Fruit fly (Drosophila melanogaster) whole organism: ENCODE results near the gene CG6511.

ENCODE experiments used
- CG8478 ChIP-seq: fragments of >200 bp; optimal IDR thresholded peaks from 2 replicates; lab custom pipeline; 2018; ENCODE audit warnings: inconsistent platforms
- Dll ChIP-seq: fragments of >200 bp; optimal IDR thresholded peaks from 2 replicates; lab custom pipeline; 2017
- EcR ChIP-seq, 2 experiments: fragments of >200 bp; optimal IDR thresholded peaks; 2 replicates each; lab custom pipeline; 2017; ENCODE audit warnings: missing biosample characterization in 2 of 2, missing genetic modification characterization in 2 of 2, missing genetic modification reagents in 2 of 2
- pan ChIP-seq: fragments of >200 bp; optimal IDR thresholded peaks from 2 replicates; lab custom pipeline; 2017
- psq ChIP-seq: fragments of >200 bp; optimal IDR thresholded peaks from 2 replicates; lab custom pipeline; 2017
- usp ChIP-seq: fragments of >200 bp; optimal IDR thresholded peaks from 2 replicates; lab custom pipeline; 2017; ENCODE audit warnings: missing biosample characterization, missing genetic modification characterization, mixed read lengths

The CG6511 gene

DNA sequence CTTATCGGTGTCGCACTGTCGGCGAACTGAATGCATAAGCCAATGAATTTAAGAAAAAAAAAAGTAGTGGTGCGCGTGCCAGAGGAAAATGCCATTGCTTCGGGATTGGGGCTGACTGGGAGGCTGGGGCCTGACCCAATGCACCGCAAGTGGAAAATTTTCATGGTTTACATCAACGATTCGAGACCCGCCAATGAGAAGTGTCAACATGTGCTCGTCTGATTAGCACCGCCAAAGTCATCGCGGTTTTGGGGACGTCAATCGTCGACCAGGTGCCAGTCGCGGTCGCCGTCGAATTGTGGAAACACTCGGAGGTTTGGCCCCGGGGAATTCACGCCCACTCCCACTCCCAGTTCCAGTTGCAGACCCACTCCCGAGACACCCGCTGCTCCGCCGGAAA, 37.4 kb upstream of the CG6511 start:
- TF ChIP-seq EcR (GFP tag; optimal IDR thresholded peaks at IDR 0.05; lab: Kevin White, UChicago): no peak
- no peak for TF ChIP-seq Dll (lab: Kevin White, UChicago)
- no peak for TF ChIP-seq psq (lab: Kevin White, UChicago)
- TF ChIP-seq CG8478 (lab: Kevin White, UChicago): no peak
- TF ChIP-seq usp (GFP tag; lab: Kevin White, UChicago): no peak
- TF ChIP-seq pan (lab: Kevin White, UChicago): no peak

- TF ChIP-seq EcR (GFP tag; optimal IDR thresholded peaks at IDR 0.05; lab: Kevin White, UChicago): no peak
- no peak for TF ChIP-seq CG8478 (lab: Kevin White, UChicago)
- TF ChIP-seq pan (lab: Kevin White, UChicago): no peak
- TF ChIP-seq psq (lab: Kevin White, UChicago): no peak
- TF ChIP-seq Dll (lab: Kevin White, UChicago): no peak
- TF ChIP-seq usp (GFP tag; lab: Kevin White, UChicago): no peak
Observed at dm6 chr3L:8684419-8685081, 36.6 kb upstream of the CG6511 start.

- TF ChIP-seq CG8478 (lab: Kevin White, UChicago): no peak
- TF ChIP-seq EcR (GFP tag; optimal IDR thresholded peaks at IDR 0.05; lab: Kevin White, UChicago): no peak
- no peak for TF ChIP-seq pan (lab: Kevin White, UChicago)
- TF ChIP-seq Dll (lab: Kevin White, UChicago): no peak
- TF ChIP-seq psq (lab: Kevin White, UChicago): no peak
- TF ChIP-seq usp (GFP tag; lab: Kevin White, UChicago): no peak
Observed at dm6 chr3L:8686646-8687045, 34.5 kb upstream of the CG6511 start.

dm6 chr3L:8688694-8689291, 32.3 kb upstream of the CG6511 start:
- TF ChIP-seq pan (lab: Kevin White, UChicago): peak; percentile 30
- no peak for TF ChIP-seq EcR (GFP tag; optimal IDR thresholded peaks at IDR 0.05; lab: Kevin White, UChicago)
- TF ChIP-seq psq (lab: Kevin White, UChicago): no peak
- no peak for TF ChIP-seq Dll (lab: Kevin White, UChicago)

DNA sequence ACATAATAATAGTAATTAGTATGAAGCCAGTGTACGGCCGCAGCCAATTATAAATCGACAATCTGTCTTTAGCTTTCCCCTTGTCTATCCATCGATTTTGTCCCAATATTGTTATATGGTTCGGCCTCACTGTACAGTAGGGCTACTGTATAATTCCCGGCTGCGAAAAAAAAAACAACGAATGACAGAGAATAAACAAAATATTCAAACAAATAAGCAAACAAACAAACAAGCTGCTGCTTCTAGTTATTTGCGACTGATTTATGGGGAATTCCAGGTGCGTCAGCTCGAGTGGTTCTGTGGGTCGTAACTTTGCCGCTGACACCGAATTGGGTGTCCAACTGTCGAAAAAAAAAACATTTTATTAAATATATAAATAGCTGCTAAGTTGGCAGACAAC, 31.4 kb upstream of the CG6511 start:
- TF ChIP-seq pan (lab: Kevin White, UChicago) (no peak), Dll (lab: Kevin White, UChicago) (no peak), CG8478 (lab: Kevin White, UChicago) (no peak), usp (GFP tag; lab: Kevin White, UChicago) (no peak), EcR (GFP tag; optimal IDR thresholded peaks at IDR 0.05; lab: Kevin White, UChicago) (no peak), psq (lab: Kevin White, UChicago) (no peak)

DNA sequence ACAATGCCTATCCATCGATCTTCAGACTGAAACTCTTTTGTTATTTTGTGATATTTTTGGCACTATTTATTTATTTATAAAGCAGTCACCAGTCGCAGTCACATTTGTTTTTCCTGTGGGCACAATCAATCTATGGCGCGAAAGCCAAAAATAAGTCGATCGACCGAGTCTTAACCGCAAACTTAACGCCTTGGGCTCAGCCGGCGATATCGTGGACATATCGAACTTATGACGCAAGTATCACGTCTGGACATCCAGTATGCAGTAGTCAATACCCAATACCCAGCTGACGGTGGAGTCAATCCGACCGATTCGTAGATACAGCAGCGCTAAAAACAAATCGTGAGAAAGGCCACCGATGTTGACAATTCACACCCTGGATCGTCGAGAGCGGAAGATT, 30.5 kb upstream of the CG6511 start:
- TF ChIP-seq Dll (lab: Kevin White, UChicago) (no peak), CG8478 (lab: Kevin White, UChicago) (no peak), usp (GFP tag; lab: Kevin White, UChicago) (no peak), pan (lab: Kevin White, UChicago) (no peak), psq (lab: Kevin White, UChicago) (no peak), EcR (GFP tag; optimal IDR thresholded peaks at IDR 0.05; lab: Kevin White, UChicago) (no peak)

DNA sequence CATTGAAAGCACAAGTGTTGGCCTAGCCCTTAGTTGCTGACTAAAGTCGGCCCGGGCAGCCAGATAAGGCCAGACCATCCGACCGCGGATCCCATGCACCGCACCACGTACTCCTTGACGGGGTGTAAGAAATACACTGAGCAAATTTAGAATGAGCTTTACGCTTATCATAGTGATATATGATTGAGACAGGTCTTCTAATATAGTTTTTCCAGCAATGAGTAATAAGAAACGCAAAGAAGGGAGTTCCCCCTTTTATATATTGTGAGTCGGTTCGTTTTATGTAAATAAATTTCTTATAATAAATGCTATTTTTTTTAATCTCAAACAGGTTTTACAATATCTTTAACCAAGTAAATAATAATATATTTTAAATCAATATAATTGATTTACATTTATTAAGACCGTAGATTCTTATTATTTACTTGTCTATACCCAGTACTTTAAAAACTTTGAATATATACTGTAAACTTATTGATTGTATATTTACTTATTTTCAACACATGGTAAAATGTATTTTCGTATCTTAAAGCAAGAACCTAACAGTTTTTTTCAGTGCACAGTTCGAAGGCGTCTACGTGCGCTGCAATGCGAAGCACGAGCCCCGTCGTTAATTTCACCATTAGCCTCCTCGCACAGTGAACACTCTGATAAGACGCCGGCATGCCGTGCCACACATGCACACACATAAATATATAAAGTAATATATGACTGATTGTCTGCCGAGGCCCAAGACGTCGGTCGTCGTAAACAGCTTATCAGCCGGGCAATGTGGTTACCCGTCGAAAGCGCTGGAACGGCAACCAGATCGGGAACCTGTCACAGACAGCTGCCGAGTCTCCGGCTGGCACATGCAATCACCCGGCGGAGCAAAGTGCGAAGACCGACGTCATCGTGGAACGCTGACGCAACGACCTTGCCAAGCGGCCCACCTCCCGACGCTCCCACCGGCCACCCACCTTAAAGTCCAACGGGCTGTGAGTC, 28.9 kb upstream of the CG6511 start:
- TF ChIP-seq usp (GFP tag; lab: Kevin White, UChicago) (no peak), psq (lab: Kevin White, UChicago) (no peak), Dll (lab: Kevin White, UChicago) (no peak)

DNA sequence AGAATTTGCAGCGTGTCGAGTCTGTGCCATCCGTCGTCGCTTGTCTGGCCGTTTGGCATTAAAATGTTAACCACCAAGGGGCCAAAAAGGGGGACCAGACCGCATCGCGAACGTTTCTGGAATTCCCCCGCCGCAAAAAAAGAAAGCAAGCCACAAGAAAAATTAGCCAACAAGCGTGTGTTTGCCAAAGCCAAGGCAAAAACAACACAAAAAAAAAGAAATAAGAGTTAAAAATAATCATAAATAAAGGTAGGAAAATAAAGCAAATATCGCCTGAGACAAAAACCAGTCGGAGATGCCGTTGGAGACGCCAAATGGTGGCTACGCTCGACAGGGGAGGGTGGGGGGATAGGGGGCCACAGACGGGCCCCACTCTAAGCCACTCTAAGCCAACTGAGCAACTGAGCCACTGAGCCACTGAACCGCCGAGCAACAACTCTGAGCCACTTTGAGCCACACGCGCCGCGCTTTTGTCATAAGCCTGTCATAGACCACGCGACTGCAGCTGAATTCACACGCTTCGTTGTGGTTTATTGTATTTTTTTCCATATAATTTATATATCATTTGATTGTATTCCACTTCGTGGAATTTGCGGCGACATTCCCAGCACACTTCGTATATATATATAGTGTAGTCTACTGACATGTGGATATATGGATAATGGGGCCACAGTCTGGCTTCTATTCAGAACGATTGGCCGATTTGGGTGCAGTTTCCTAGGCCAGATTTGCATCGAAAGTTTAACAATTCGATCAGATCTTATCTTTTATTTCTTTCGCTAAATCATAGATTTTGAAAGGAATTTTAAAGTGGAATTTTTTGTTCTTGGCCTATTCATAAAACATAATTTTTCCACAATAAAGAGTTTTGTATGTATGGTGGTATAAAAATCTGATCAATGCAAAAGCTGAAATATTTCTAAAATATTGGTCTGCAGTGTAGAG, 27.3 kb upstream of the CG6511 start:
- TF ChIP-seq Dll (lab: Kevin White, UChicago): no peak
- TF ChIP-seq usp (GFP tag; lab: Kevin White, UChicago): no peak
- no peak for TF ChIP-seq EcR (GFP tag; optimal IDR thresholded peaks at IDR 0.05; lab: Kevin White, UChicago)
- TF ChIP-seq psq (lab: Kevin White, UChicago): no peak
- TF ChIP-seq CG8478 (lab: Kevin White, UChicago): no peak
- no peak for TF ChIP-seq pan (lab: Kevin White, UChicago)

- no peak for TF ChIP-seq pan (lab: Kevin White, UChicago)
- no peak for TF ChIP-seq EcR (GFP tag; optimal IDR thresholded peaks at IDR 0.05; lab: Kevin White, UChicago)
- TF ChIP-seq CG8478 (lab: Kevin White, UChicago): no peak
- no peak for TF ChIP-seq usp (GFP tag; lab: Kevin White, UChicago)
- TF ChIP-seq psq (lab: Kevin White, UChicago): no peak
Observed at dm6 chr3L:8695959-8696358, 25.2 kb upstream of the CG6511 start.

- TF ChIP-seq EcR (GFP tag; optimal IDR thresholded peaks at IDR 0.05; lab: Kevin White, UChicago): peak; percentile 1 to 30
- no peak for TF ChIP-seq psq (lab: Kevin White, UChicago)
Observed at dm6 chr3L:8696487-8696954, 24.6 kb upstream of the CG6511 start.
